Fruit fly (Drosophila melanogaster) whole organism: ENCODE measurements around the gene CG1951.

ENCODE experiments used
- CG8478 ChIP-seq: fragments of >200 bp; optimal IDR thresholded peaks from 2 replicates; lab custom pipeline; 2018; ENCODE audit warnings: inconsistent platforms
- pan ChIP-seq: fragments of >200 bp; optimal IDR thresholded peaks from 2 replicates; lab custom pipeline; 2017

DNA sequence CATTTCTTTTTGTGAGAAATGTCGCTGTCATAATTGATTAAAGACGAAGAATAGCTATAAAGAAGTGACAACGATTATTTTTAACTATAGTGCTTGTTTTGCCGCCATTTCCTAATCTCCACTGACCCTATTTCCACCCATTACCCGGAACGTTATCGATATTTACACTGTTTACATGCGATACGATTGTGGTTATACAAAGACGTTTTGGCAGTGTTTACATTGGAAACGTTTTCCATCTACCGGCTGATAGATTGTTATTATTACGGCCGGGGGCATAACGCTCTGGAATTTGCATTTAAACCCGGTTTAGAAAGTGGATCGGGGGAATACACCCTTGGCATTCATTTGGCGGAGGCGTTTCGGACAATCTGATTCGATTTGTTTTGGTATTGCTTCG is 39.2 kb downstream of the CG1951 start:
- TF ChIP-seq CG8478 (lab: Kevin White, UChicago) (no peak), pan (lab: Kevin White, UChicago) (no peak)
